Fruit fly (Drosophila melanogaster) whole organism, wandering third instar larva: ENCODE measurements around the gene mtd.
A peak's percentile ranks its signal among the peaks of the same experiment; 100 is the strongest.

Experiments
- Abd-B ChIP-seq: fragments of >200 bp; optimal IDR thresholded peaks from 2 replicates; lab custom pipeline; 2017; ENCODE audit warnings: missing biosample characterization, missing genetic modification characterization
- CG32264 ChIP-seq: fragments of 200-800 bp; sonication (Bioruptor generic); optimal IDR thresholded peaks from 2 replicates; lab custom pipeline; 2016; ENCODE audit warnings: missing biosample characterization, missing genetic modification characterization
- CG9705 ChIP-seq: fragments of 200-800 bp; sonication (Bioruptor generic); optimal IDR thresholded peaks from 2 replicates; lab custom pipeline; 2018; ENCODE audit warnings: missing biosample characterization, mild to moderate bottlenecking, missing genetic modification characterization
- CrebA ChIP-seq: fragments of 200-800 bp; sonication (Bioruptor generic); optimal IDR thresholded peaks from 2 replicates; lab custom pipeline; 2016; ENCODE audit warnings: missing biosample characterization, mild to moderate bottlenecking, missing genetic modification characterization, borderline replicate concordance
- Dfd ChIP-seq: fragments of >200 bp; optimal IDR thresholded peaks from 2 replicates; lab custom pipeline; 2017; ENCODE audit warnings: missing biosample characterization, missing genetic modification characterization
- Dif ChIP-seq: fragments of 200-275, 200-300 bp; sonication (Bioruptor generic); optimal IDR thresholded peaks from 2 replicates; lab custom pipeline; 2018; ENCODE audit warnings: missing biosample characterization, missing genetic modification characterization; ENCODE audit not compliant: partially characterized antibody
- GATAd ChIP-seq: sonication (Bioruptor generic); optimal IDR thresholded peaks from 2 replicates; lab custom pipeline; 2016; ENCODE audit warnings: missing biosample characterization, missing genetic modification characterization
- HLH106 ChIP-seq: fragments of 200-800 bp; optimal IDR thresholded peaks from 3 replicates; lab custom pipeline; 2019; ENCODE audit warnings: missing biosample characterization, mild to moderate bottlenecking, missing genetic modification characterization, moderate library complexity
- Hnf4 ChIP-seq: fragments of 200-800 bp; sonication (Bioruptor generic); optimal IDR thresholded peaks from 2 replicates; lab custom pipeline; 2016; ENCODE audit warnings: missing biosample characterization, mild to moderate bottlenecking, missing genetic modification characterization
- Hr78 ChIP-seq: fragments of >200 bp; optimal IDR thresholded peaks from 2 replicates; lab custom pipeline; 2017; ENCODE audit warnings: missing biosample characterization, missing genetic modification characterization
- Hr83 ChIP-seq: fragments of 200-300 bp; sonication (Bioruptor generic); optimal IDR thresholded peaks from 2 replicates; lab custom pipeline; 2016; ENCODE audit warnings: missing biosample characterization, mild to moderate bottlenecking, missing genetic modification characterization, moderate library complexity; ENCODE audit not compliant: poor library complexity, severe bottlenecking
- Jra ChIP-seq: sonication (Bioruptor generic); optimal IDR thresholded peaks from 2 replicates; lab custom pipeline; 2016; ENCODE audit warnings: missing biosample characterization, missing genetic modification characterization
- Mio ChIP-seq: sonication (Bioruptor generic); optimal IDR thresholded peaks from 2 replicates; lab custom pipeline; 2016; ENCODE audit warnings: missing biosample characterization, missing genetic modification characterization
- Myc ChIP-seq: fragments of >200 bp; optimal IDR thresholded peaks from 2 replicates; lab custom pipeline; 2017
- N ChIP-seq: fragments of >200 bp; optimal IDR thresholded peaks from 2 replicates; lab custom pipeline; 2018; ENCODE audit warnings: missing biosample characterization, missing external identifiers, missing genetic modification characterization
- OdsH ChIP-seq: fragments of 200-800 bp; sonication (Bioruptor generic); optimal IDR thresholded peaks from 2 replicates; lab custom pipeline; 2016; ENCODE audit warnings: missing biosample characterization, mild to moderate bottlenecking, missing genetic modification characterization
- Rel ChIP-seq, 2 experiments: fragments of 200-800 bp; sonication (Bioruptor generic) in 1 of 2; optimal IDR thresholded peaks; 2 replicates in 1 of 2; 3 replicates in 1 of 2; lab custom pipeline; 2016 to 2019; ENCODE audit warnings: mild to moderate bottlenecking in 2 of 2, missing biosample characterization in 2 of 2, missing genetic modification characterization in 2 of 2, moderate library complexity in 1 of 2
- Sp1 ChIP-seq: fragments of 200-800 bp; sonication (Bioruptor generic); optimal IDR thresholded peaks from 3 replicates; lab custom pipeline; 2019; ENCODE audit warnings: missing biosample characterization, mild to moderate bottlenecking, missing genetic modification characterization, moderate library complexity
- Vsx2 ChIP-seq: fragments of 200-300, 225-300 bp; sonication (Bioruptor generic); optimal IDR thresholded peaks from 2 replicates; lab custom pipeline; 2018; ENCODE audit warnings: missing biosample characterization, missing genetic modification characterization; ENCODE audit not compliant: partially characterized antibody
- br ChIP-seq: fragments of 200-800 bp; sonication (Bioruptor generic); optimal IDR thresholded peaks from 2 replicates; lab custom pipeline; 2016; ENCODE audit warnings: missing biosample characterization, missing genetic modification characterization
- brk ChIP-seq: fragments of 200-800 bp; sonication (Bioruptor generic); optimal IDR thresholded peaks from 2 replicates; lab custom pipeline; 2016; ENCODE audit warnings: missing biosample characterization, mild to moderate bottlenecking, missing genetic modification characterization
- dl ChIP-seq, 2 experiments: fragments of 175-275, 200-275 bp in 1 of 2; fragments of 200-275 bp in 1 of 2; sonication (Bioruptor generic); optimal IDR thresholded peaks; lab custom pipeline; 2018; ENCODE audit warnings: mild to moderate bottlenecking in 2 of 2, missing biosample characterization in 2 of 2, missing genetic modification characterization in 2 of 2, moderate library complexity in 2 of 2; ENCODE audit not compliant: partially characterized antibody in 2 of 2, insufficient read depth in 1 of 2
- dmrt93B ChIP-seq: fragments of 200-800 bp; sonication (Bioruptor generic); optimal IDR thresholded peaks from 2 replicates; lab custom pipeline; 2018; ENCODE audit warnings: missing biosample characterization, mild to moderate bottlenecking, missing genetic modification characterization
- dsf ChIP-seq: sonication (Bioruptor generic); optimal IDR thresholded peaks from 2 replicates; lab custom pipeline; 2016; ENCODE audit warnings: missing biosample characterization, missing genetic modification characterization, borderline replicate concordance
- ey ChIP-seq: fragments of 200-800 bp; sonication (Bioruptor generic); optimal IDR thresholded peaks from 2 replicates; lab custom pipeline; 2016; ENCODE audit warnings: missing biosample characterization, missing genetic modification characterization
- foxo ChIP-seq, 2 experiments: fragments of 200-800 bp; sonication (Bioruptor generic); optimal IDR thresholded peaks; 2 replicates in 1 of 2; 3 replicates in 1 of 2; lab custom pipeline; 2016 to 2017; ENCODE audit warnings: missing biosample characterization in 2 of 2, missing genetic modification characterization in 2 of 2
- fru ChIP-seq: fragments of 200-800 bp; sonication (Bioruptor generic); optimal IDR thresholded peaks from 3 replicates; lab custom pipeline; 2016; ENCODE audit warnings: missing biosample characterization, mild to moderate bottlenecking, missing genetic modification characterization
- h ChIP-seq: fragments of 200-800 bp; sonication (Bioruptor generic); optimal IDR thresholded peaks from 3 replicates; lab custom pipeline; 2016; ENCODE audit warnings: missing biosample characterization, mild to moderate bottlenecking, missing genetic modification characterization
- jim ChIP-seq: fragments of 175-275, 200-325 bp; sonication (Bioruptor generic); optimal IDR thresholded peaks from 2 replicates; lab custom pipeline; 2016; ENCODE audit warnings: missing biosample characterization, mild to moderate bottlenecking, missing genetic modification characterization
- lola ChIP-seq: fragments of >200 bp; optimal IDR thresholded peaks from 2 replicates; lab custom pipeline; 2017; ENCODE audit warnings: missing biosample characterization, missing genetic modification characterization
- pan ChIP-seq: fragments of >200 bp; optimal IDR thresholded peaks from 2 replicates; lab custom pipeline; 2017
- psq ChIP-seq: fragments of 200-800 bp; sonication (Bioruptor generic); optimal IDR thresholded peaks from 3 replicates; lab custom pipeline; 2017; ENCODE audit warnings: missing biosample characterization, mild to moderate bottlenecking, missing genetic modification characterization, moderate library complexity
- rgr ChIP-seq: fragments of 200-800 bp; sonication (Bioruptor generic); optimal IDR thresholded peaks from 3 replicates; lab custom pipeline; 2016; ENCODE audit warnings: missing biosample characterization, mild to moderate bottlenecking, missing genetic modification characterization
- sage ChIP-seq: fragments of 200-800 bp; sonication (Bioruptor generic); optimal IDR thresholded peaks from 2 replicates; lab custom pipeline; 2016; ENCODE audit warnings: missing biosample characterization, mild to moderate bottlenecking, missing genetic modification characterization
- sv ChIP-seq: fragments of 200-800 bp; sonication (Bioruptor generic); optimal IDR thresholded peaks from 3 replicates; lab custom pipeline; 2016; ENCODE audit warnings: missing biosample characterization, missing genetic modification characterization
- tai ChIP-seq: sonication (Bioruptor generic); optimal IDR thresholded peaks from 2 replicates; lab custom pipeline; 2016; ENCODE audit warnings: missing biosample characterization, missing genetic modification characterization
- usp ChIP-seq: fragments of >200 bp; optimal IDR thresholded peaks from 2 replicates; lab custom pipeline; 2017; ENCODE audit warnings: missing biosample characterization, missing genetic modification characterization
- woc ChIP-seq: sonication (Bioruptor generic); optimal IDR thresholded peaks from 2 replicates; lab custom pipeline; 2016; ENCODE audit warnings: missing biosample characterization, mild to moderate bottlenecking, missing genetic modification characterization

The mtd gene

DNA sequence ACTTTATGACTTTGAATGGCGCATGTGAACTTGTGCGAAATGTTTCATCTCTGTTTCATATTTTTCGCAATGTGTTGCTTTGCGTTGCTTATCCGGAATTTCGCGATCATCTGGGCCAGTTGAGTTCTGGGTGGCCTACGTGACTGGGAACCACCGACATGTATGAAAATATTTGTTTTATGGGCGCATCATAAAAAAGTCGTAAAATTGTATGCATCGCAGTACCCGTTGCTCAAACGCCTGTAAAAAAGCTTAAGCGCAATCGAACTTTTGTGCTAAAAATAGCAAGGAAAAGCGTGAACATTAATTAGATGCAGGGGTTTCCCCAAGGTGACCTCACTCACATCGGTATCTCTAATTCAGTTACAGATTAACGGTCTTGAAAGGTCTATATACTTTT is 84.0 kb downstream of the mtd start:
- TF ChIP-seq Rel (GFP tag; optimal IDR thresholded peaks at IDR 0.05; lab: Kevin White, UChicago) (no peak), Rel (tag; optimal IDR thresholded peaks at IDR 0.05; lab: Kevin White, UChicago) (peak; percentile 92), psq (no peak), fru (GFP tag; lab: Kevin White, UChicago) (no peak), sv (no peak), Hr78 (GFP tag; lab: Kevin White, UChicago) (no peak), woc (no peak), CrebA (GFP tag; lab: Kevin White, UChicago) (no peak)

DNA sequence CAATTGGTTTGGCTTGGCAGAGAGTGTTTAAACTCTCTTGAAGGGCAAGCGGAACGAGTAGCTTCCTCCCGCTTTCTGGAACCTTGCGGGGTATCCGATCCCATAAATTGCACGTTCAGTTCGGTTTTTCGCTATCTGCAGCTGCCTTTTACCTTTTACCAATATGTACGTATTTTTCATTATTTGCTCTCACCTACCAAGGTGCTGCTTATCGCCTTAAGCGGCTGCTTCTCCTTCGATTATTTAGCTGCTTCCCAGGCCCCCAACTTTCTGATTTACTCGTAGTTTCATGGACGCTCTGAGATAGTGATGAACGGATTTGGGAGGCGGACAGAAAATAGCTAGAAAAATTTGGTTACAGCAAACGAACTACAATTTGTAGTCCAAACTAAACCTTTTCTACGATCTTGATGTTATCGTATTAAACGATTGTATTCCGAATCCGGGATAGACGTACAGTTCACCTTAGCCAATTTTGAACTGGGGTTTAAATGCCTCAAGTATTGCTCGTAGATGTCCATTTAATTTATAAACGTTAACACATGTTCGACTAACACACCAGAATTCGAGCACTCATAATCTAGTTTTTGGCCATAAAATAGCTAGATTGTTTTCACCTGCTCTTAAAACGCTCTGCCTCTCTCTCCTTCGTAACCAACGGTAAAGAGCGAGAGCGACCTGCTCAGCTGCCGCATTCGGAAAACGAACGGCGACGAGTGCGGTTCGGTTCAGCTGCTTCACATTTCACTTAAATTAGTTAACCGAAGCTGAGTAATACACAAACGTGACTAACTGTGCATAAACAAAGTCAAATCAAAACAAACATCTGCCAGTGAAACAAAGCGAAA is 85.8 kb downstream of the mtd start:
- TF ChIP-seq usp (no peak), CrebA (GFP tag; lab: Kevin White, UChicago) (no peak), Hr78 (GFP tag; lab: Kevin White, UChicago) (no peak), N (GFP tag; lab: Kevin White, UChicago) (no peak), Hnf4 (peak; percentile 7), Dfd (no peak), OdsH (GFP tag; lab: Kevin White, UChicago) (peak; percentile 15), dl (GFP tag; optimal IDR thresholded peaks at IDR 0.05; lab: Kevin White, UChicago; ENCODE audit: insufficient read depth in 1 of 2, partially characterized antibody in 2 of 2) (peak; percentile 57 to 72), h (peak; percentile 44), foxo (GFP tag; optimal IDR thresholded peaks at IDR 0.05; lab: Kevin White, UChicago) (peak in 1 of 2 experiments; percentile 60), Dif (GFP tag; lab: Kevin White, UChicago) (peak; percentile 83), dmrt93B (GFP tag; lab: Kevin White, UChicago) (peak; percentile 30), rgr (GFP tag; lab: Kevin White, UChicago) (no peak), ey (GFP tag; lab: Kevin White, UChicago) (peak; percentile 55), Rel (GFP tag; optimal IDR thresholded peaks at IDR 0.05; lab: Kevin White, UChicago) (no peak), Rel (tag; optimal IDR thresholded peaks at IDR 0.05; lab: Kevin White, UChicago) (peak; percentile 51), lola (GFP tag; lab: Kevin White, UChicago) (no peak), Sp1 (peak; percentile 55), woc (peak; percentile 90), br (GFP tag; lab: Kevin White, UChicago) (peak; percentile 64), tai (GFP tag; lab: Kevin White, UChicago) (no peak), fru (GFP tag; lab: Kevin White, UChicago) (peak; percentile 53), Vsx2 (GFP tag; lab: Kevin White, UChicago) (peak; percentile 33), Abd-B (GFP tag; lab: Kevin White, UChicago) (no peak), sv (no peak), Myc (lab: Kevin White, UChicago) (peak; percentile 97), brk (GFP tag; lab: Kevin White, UChicago) (no peak), dsf (GFP tag; lab: Kevin White, UChicago) (no peak), Jra (GFP tag; lab: Kevin White, UChicago) (peak; percentile 36), GATAd (no peak), HLH106 (peak; percentile 61), psq (no peak), Hr83 (GFP tag; lab: Kevin White, UChicago) (peak; percentile 27), sage (GFP tag; lab: Kevin White, UChicago) (no peak), Mio (GFP tag; lab: Kevin White, UChicago) (no peak), CG9705 (GFP tag; lab: Kevin White, UChicago) (no peak), CG32264 (GFP tag; lab: Kevin White, UChicago) (no peak), jim (no peak), pan (lab: Kevin White, UChicago) (no peak)
